Worm (Caenorhabditis elegans): ENCODE results near the gene K10C8.4.
A peak's percentile ranks its signal among the peaks of the same experiment; 100 is the strongest.

The K10C8.4 gene

ce11 chrV:12736166-12736753 lies 40.2 kb downstream of the K10C8.4 start, which contains the start of gene cky-1:
cky-1 (plus strand) TSS chrV:12736703.
- TF ChIP-seq elt-1 (tag; optimal IDR thresholded peaks at IDR 0.05) (no peak), peb-1 (tag; optimal IDR thresholded peaks at IDR 0.05) (peak; percentile 71), lin-13 (GFP tag; optimal IDR thresholded peaks at IDR 0.05) (no peak)

DNA sequence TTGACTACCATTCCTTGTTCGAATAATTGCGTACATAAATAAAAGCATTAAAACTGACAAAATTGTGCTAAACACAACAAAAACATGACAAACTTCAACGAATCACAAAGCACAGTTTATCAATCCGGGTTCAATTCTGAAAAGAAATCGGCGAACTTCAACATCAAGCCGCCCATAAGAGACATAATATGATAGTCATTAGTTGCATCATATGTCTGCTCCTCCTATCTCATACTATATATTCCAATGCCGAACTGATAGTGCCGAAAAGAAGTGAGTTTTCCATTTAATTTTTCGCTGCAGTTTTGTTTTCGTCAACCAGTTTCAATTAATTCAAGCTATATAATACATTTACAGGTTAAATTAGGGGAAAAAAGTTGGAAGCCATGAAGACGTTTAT lies 45.6 kb downstream of the K10C8.4 start, which contains the start of gene hrg-7:
Gene hrg-7 (plus strand): TSS at position 358 of the 400 bp plus-strand sequence.
- TF ChIP-seq mab-5 (tag; optimal IDR thresholded peaks at IDR 0.05) (no peak), crh-2 (tag; optimal IDR thresholded peaks at IDR 0.05) (peak; percentile 70), nhr-21 (tag; optimal IDR thresholded peaks at IDR 0.05) (no peak), aly-2 (tag; optimal IDR thresholded peaks at IDR 0.05) (no peak), gmeb-1 (tag; optimal IDR thresholded peaks at IDR 0.05) (peak; percentile 8), sma-9 (GFP tag; optimal IDR thresholded peaks at IDR 0.05) (peak; percentile 54), sma-9 (tag; optimal IDR thresholded peaks at IDR 0.05) (no peak), nhr-129 (tag; optimal IDR thresholded peaks at IDR 0.05) (peak; percentile 96), fos-1 (tag; optimal IDR thresholded peaks at IDR 0.05) (peak; percentile 82), sem-4 (tag; optimal IDR thresholded peaks at IDR 0.05) (no peak)

- TF ChIP-seq unc-55 (GFP tag; optimal IDR thresholded peaks at IDR 0.05) (no peak), elt-3 (tag; optimal IDR thresholded peaks at IDR 0.05) (no peak), snpc-4 (tag; optimal IDR thresholded peaks at IDR 0.05) (no peak), skn-1 (tag; optimal IDR thresholded peaks at IDR 0.05) (no peak), R02D3.7 (tag; optimal IDR thresholded peaks at IDR 0.05) (no peak), nhr-12 (tag; optimal IDR thresholded peaks at IDR 0.05) (no peak), fos-1 (tag; optimal IDR thresholded peaks at IDR 0.05) (no peak), F13H6.1 (tag; optimal IDR thresholded peaks at IDR 0.05) (no peak), sma-9 (GFP tag; optimal IDR thresholded peaks at IDR 0.05) (no peak), sma-9 (tag; optimal IDR thresholded peaks at IDR 0.05) (no peak), lin-13 (GFP tag; optimal IDR thresholded peaks at IDR 0.05) (no peak), C34F6.9 (tag; optimal IDR thresholded peaks at IDR 0.05) (no peak), dmd-4 (tag; optimal IDR thresholded peaks at IDR 0.05) (no peak), sem-4 (tag; optimal IDR thresholded peaks at IDR 0.05) (no peak), mbf-1 (tag; optimal IDR thresholded peaks at IDR 0.05) (no peak), ztf-11 (tag; optimal IDR thresholded peaks at IDR 0.05) (no peak), nhr-6 (tag; optimal IDR thresholded peaks at IDR 0.05) (no peak)
These were observed 47.9 kb downstream of the K10C8.4 start for ce11 chrV:12743778-12744502.

- TF ChIP-seq unc-39 (tag; optimal IDR thresholded peaks at IDR 0.05) = no peak
- TF ChIP-seq fos-1 (tag; optimal IDR thresholded peaks at IDR 0.05) = peak; percentile 63
- TF ChIP-seq F13H6.1 (tag; optimal IDR thresholded peaks at IDR 0.05) = peak; percentile 6
These were observed 48.9 kb downstream of the K10C8.4 start, which contains the start of gene C15C8.7 for ce11 chrV:12744979-12745378. C15C8.7 (minus strand) TSS chrV:12745050.

All from whole organism, L2 larva.